Fruit fly (Drosophila melanogaster) whole organism, prepupa: ENCODE results near the gene Usp8.

ENCODE experiments used
- CG11294 ChIP-seq: fragments of 200-800 bp; sonication (Bioruptor generic); IDR thresholded peaks from 2 replicates; pipeline ENCODE4 v1.3.6; 2022; ENCODE audit warnings: missing biosample characterization, missing genetic modification characterization
- CG11902 ChIP-seq: fragments of 200-800 bp; sonication (Bioruptor generic); optimal IDR thresholded peaks from 3 replicates; lab custom pipeline; 2016; ENCODE audit warnings: missing biosample characterization, missing genetic modification characterization
- CG15336 ChIP-seq: fragments of 200-800 bp; sonication (Bioruptor generic); IDR thresholded peaks from 2 replicates; pipeline ENCODE4 v1.3.6; 2022; ENCODE audit warnings: missing biosample characterization, missing genetic modification characterization
- CG32006 ChIP-seq: fragments of 200-800 bp; sonication (Bioruptor generic); optimal IDR thresholded peaks from 3 replicates; lab custom pipeline; 2017; ENCODE audit warnings: missing biosample characterization, mild to moderate bottlenecking, missing genetic modification characterization
- Eip78C ChIP-seq: fragments of 200-800 bp; sonication (Bioruptor generic); peaks from one replicate; lab custom pipeline; 2016; ENCODE audit warnings: missing biosample characterization, missing genetic modification characterization
- Hr38 ChIP-seq: sonication (Bioruptor generic); optimal IDR thresholded peaks from 2 replicates; lab custom pipeline; 2016; ENCODE audit warnings: missing biosample characterization, missing genetic modification characterization
- Smox ChIP-seq: fragments of 200-800 bp; sonication (Bioruptor generic); optimal IDR thresholded peaks from 3 replicates; lab custom pipeline; 2016; ENCODE audit warnings: missing biosample characterization, missing genetic modification characterization
- achi ChIP-seq: fragments of 200-800 bp; sonication (Bioruptor generic); optimal IDR thresholded peaks from 3 replicates; lab custom pipeline; 2016; ENCODE audit warnings: missing biosample characterization, missing genetic modification characterization
- fkh ChIP-seq: fragments of 200-800 bp; sonication (Bioruptor generic); optimal IDR thresholded peaks from 3 replicates; lab custom pipeline; 2017; ENCODE audit warnings: missing biosample characterization, mild to moderate bottlenecking, missing genetic modification characterization, moderate library complexity
- lz ChIP-seq: fragments of 200-800 bp; sonication (Bioruptor generic); optimal IDR thresholded peaks from 3 replicates; lab custom pipeline; 2016; ENCODE audit warnings: missing biosample characterization, missing genetic modification characterization
- pdm3 ChIP-seq: fragments of 200-800 bp; sonication (Bioruptor generic); optimal IDR thresholded peaks from 3 replicates; lab custom pipeline; 2016; ENCODE audit warnings: missing biosample characterization, missing genetic modification characterization

dm6 chr3R:21158643-21159042 lies 24.6 kb downstream of the Usp8 start:
- TF ChIP-seq Hr38 (GFP tag; lab: Kevin White, UChicago), result no peak
- no peak for TF ChIP-seq CG11294 (GFP tag; lab: Robert Waterston, UW)
- TF ChIP-seq achi (GFP tag; lab: Kevin White, UChicago), result no peak
- TF ChIP-seq Smox, result no peak
- no peak for TF ChIP-seq pdm3 (GFP tag; lab: Kevin White, UChicago)
- TF ChIP-seq CG11902, result no peak
- TF ChIP-seq lz (GFP tag; lab: Kevin White, UChicago), result no peak
- TF ChIP-seq CG32006 (GFP tag; lab: Kevin White, UChicago), result no peak
- TF ChIP-seq fkh, result peak; percentile 68
- no peak for TF ChIP-seq CG15336 (GFP tag; lab: Robert Waterston, UW)
- no peak for TF ChIP-seq Eip78C (GFP tag; lab: Kevin White, UChicago)
